Worm (Caenorhabditis elegans) whole organism, late embryonic: Measurements from ENCODE around the gene sri-54.

Experiments used
- C38D4.7 ChIP-seq: fragments of 200-800 bp; sonication (Bioruptor generic); optimal IDR thresholded peaks from 2 replicates; lab custom pipeline; 2018; ENCODE audit warnings: mild to moderate bottlenecking, missing genetic modification characterization, moderate library complexity, missing compliant biosample characterization
- K02D7.2 ChIP-seq: sonication (generic microtip); optimal IDR thresholded peaks from 2 replicates; lab custom pipeline; 2017; ENCODE audit warnings: mild to moderate bottlenecking, missing genetic modification characterization, missing compliant biosample characterization
- K09A11.1 ChIP-seq: sonication (generic microtip); optimal IDR thresholded peaks from 2 replicates; lab custom pipeline; 2017; ENCODE audit warnings: antibody characterized with exemption, mild to moderate bottlenecking, missing genetic modification characterization, missing compliant biosample characterization; ENCODE audit not compliant: insufficient read depth
- T23F11.4 ChIP-seq: fragments of 200-800 bp; sonication (Bioruptor generic); optimal IDR thresholded peaks from 2 replicates; lab custom pipeline; 2018; ENCODE audit warnings: mild to moderate bottlenecking, missing genetic modification characterization, missing compliant biosample characterization
- Y22D7AL.16 ChIP-seq: sonication (generic microtip); optimal IDR thresholded peaks from 2 replicates; lab custom pipeline; 2016; ENCODE audit warnings: missing genetic modification characterization, missing compliant biosample characterization
- ceh-18 ChIP-seq: sonication (generic microtip); optimal IDR thresholded peaks from 2 replicates; lab custom pipeline; 2016; ENCODE audit warnings: missing genetic modification characterization, missing compliant biosample characterization
- ceh-2 ChIP-seq: sonication (generic microtip); optimal IDR thresholded peaks from 2 replicates; lab custom pipeline; 2016; ENCODE audit warnings: missing genotype, missing genetic modification characterization, missing compliant biosample characterization
- ceh-22 ChIP-seq: sonication (generic microtip); optimal IDR thresholded peaks from 2 replicates; lab custom pipeline; 2017; ENCODE audit warnings: missing biosample characterization, missing genetic modification characterization
- ceh-24 ChIP-seq: sonication (generic microtip); optimal IDR thresholded peaks from 2 replicates; lab custom pipeline; 2016; ENCODE audit warnings: mild to moderate bottlenecking, missing genetic modification characterization, missing compliant biosample characterization
- ceh-30 ChIP-seq: fragments of 150-350 bp; optimal IDR thresholded peaks from 2 replicates; lab custom pipeline; 2014; ENCODE audit warnings: missing biosample characterization, missing genetic modification characterization
- ceh-31 ChIP-seq: sonication (generic microtip); optimal IDR thresholded peaks from 2 replicates; lab custom pipeline; 2016; ENCODE audit warnings: missing genetic modification characterization, missing compliant biosample characterization
- ceh-45 ChIP-seq: fragments of 200-800 bp; sonication (Bioruptor generic); IDR thresholded peaks from 2 replicates; pipeline ENCODE4 v1.3.6; 2022; ENCODE audit warnings: missing genetic modification reagents, missing genetic modification characterization, missing compliant biosample characterization
- ceh-6 ChIP-seq: fragments of 200-800 bp; sonication (Bioruptor generic); optimal IDR thresholded peaks from 2 replicates; lab custom pipeline; 2018; ENCODE audit warnings: mild to moderate bottlenecking, missing genetic modification characterization, missing compliant biosample characterization
- ceh-9 ChIP-seq: sonication (generic microtip); optimal IDR thresholded peaks from 2 replicates; lab custom pipeline; 2016; ENCODE audit warnings: mild to moderate bottlenecking, missing genetic modification characterization, inconsistent platforms, missing compliant biosample characterization
- elt-2 ChIP-seq: sonication (generic microtip); optimal IDR thresholded peaks from 2 replicates; lab custom pipeline; 2016; ENCODE audit warnings: missing genetic modification reagents, missing genetic modification characterization, missing compliant biosample characterization
- eyg-1 ChIP-seq: sonication (generic microtip); optimal IDR thresholded peaks from 2 replicates; lab custom pipeline; 2016; ENCODE audit warnings: missing genotype, missing genetic modification characterization, missing compliant biosample characterization
- fax-1 ChIP-seq: sonication (generic microtip); optimal IDR thresholded peaks from 2 replicates; lab custom pipeline; 2016; ENCODE audit warnings: missing genotype, missing genetic modification characterization, missing compliant biosample characterization
- fkh-10 ChIP-seq: fragments of 150-350 bp; optimal IDR thresholded peaks from 2 replicates; lab custom pipeline; 2014; ENCODE audit warnings: missing biosample characterization, missing genetic modification reagents, missing genetic modification characterization
- hlh-13 ChIP-seq: fragments of 200-800 bp; sonication (Bioruptor generic); optimal IDR thresholded peaks from 2 replicates; lab custom pipeline; 2018; ENCODE audit warnings: mild to moderate bottlenecking, missing genetic modification characterization, missing compliant biosample characterization
- hlh-30 ChIP-seq: sonication (generic microtip); optimal IDR thresholded peaks from 2 replicates; lab custom pipeline; 2017; ENCODE audit warnings: antibody characterized with exemption, missing genetic modification characterization, missing compliant biosample characterization; ENCODE audit not compliant: insufficient read depth
- nhr-232 ChIP-seq: sonication (generic microtip); optimal IDR thresholded peaks from 2 replicates; lab custom pipeline; 2016; ENCODE audit warnings: missing genetic modification characterization, missing compliant biosample characterization
- pha-4 ChIP-seq: fragments of 150-350 bp; optimal IDR thresholded peaks from 2 replicates; lab custom pipeline; 2018; ENCODE audit warnings: missing biosample characterization, missing genetic modification reagents, missing genetic modification characterization
- rnt-1 ChIP-seq: sonication (generic microtip); optimal IDR thresholded peaks from 2 replicates; lab custom pipeline; 2016; ENCODE audit warnings: missing genetic modification characterization, missing compliant biosample characterization
- sox-2 ChIP-seq: fragments of 200-800 bp; sonication (Bioruptor generic); IDR thresholded peaks from 2 replicates; pipeline ENCODE4 v1.3.6; 2022; ENCODE audit warnings: missing genetic modification reagents, missing genetic modification characterization, missing compliant biosample characterization
- tbx-2 ChIP-seq: sonication (generic microtip); optimal IDR thresholded peaks from 2 replicates; lab custom pipeline; 2016; ENCODE audit warnings: missing genetic modification characterization, missing compliant biosample characterization
- tbx-7 ChIP-seq: sonication (generic microtip); optimal IDR thresholded peaks from 2 replicates; lab custom pipeline; 2016; ENCODE audit warnings: missing genotype, missing genetic modification characterization, missing compliant biosample characterization
- ttx-3 ChIP-seq: sonication (generic microtip); optimal IDR thresholded peaks from 2 replicates; lab custom pipeline; 2016; ENCODE audit warnings: missing genetic modification reagents, missing genetic modification characterization, missing compliant biosample characterization
- unc-55 ChIP-seq: sonication (generic microtip); optimal IDR thresholded peaks from 2 replicates; lab custom pipeline; 2017; ENCODE audit warnings: missing biosample characterization, missing genetic modification reagents, missing genetic modification characterization
- unc-86 ChIP-seq: sonication (generic microtip); optimal IDR thresholded peaks from 2 replicates; lab custom pipeline; 2016; ENCODE audit warnings: missing genetic modification characterization, missing compliant biosample characterization
- zip-5 ChIP-seq: sonication (generic microtip); optimal IDR thresholded peaks from 2 replicates; lab custom pipeline; 2016; ENCODE audit warnings: missing genetic modification characterization, missing compliant biosample characterization

Gene sri-54

DNA sequence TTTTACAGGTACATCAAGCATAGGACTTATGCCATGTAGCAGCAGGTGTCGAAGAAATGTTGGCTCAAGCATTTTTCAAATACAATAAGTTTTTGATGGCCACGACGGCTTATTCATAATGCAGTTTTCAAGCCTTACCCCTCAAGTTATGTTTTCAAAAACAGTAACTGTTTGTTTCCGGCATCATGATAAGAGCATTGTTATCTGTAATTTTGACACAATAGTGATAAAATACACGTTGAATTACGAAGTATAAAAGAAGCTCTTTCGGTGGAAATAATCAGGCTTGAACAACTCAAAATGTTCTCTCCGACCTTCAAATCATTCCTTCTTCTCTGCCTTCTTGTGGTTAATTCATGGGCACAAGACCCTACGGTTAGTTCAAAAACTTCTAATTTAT is 35.7 kb downstream of the sri-54 start, which contains the start of gene clec-121:
Gene clec-121, plus strand, starts transcription at position 301 of the 400 bp plus-strand sequence.
- TF ChIP-seq sox-2 (GFP tag; lab: Robert Waterston, UW) (no peak), ceh-2 (tag; lab: Kevin White, UChicago) (no peak), ceh-18 (tag; lab: Kevin White, UChicago) (no peak), zip-5 (tag; lab: Kevin White, UChicago) (no peak), K09A11.1 (tag; lab: Kevin White, UChicago) (no peak), unc-55 (no peak), ceh-31 (tag; lab: Kevin White, UChicago) (no peak)

DNA sequence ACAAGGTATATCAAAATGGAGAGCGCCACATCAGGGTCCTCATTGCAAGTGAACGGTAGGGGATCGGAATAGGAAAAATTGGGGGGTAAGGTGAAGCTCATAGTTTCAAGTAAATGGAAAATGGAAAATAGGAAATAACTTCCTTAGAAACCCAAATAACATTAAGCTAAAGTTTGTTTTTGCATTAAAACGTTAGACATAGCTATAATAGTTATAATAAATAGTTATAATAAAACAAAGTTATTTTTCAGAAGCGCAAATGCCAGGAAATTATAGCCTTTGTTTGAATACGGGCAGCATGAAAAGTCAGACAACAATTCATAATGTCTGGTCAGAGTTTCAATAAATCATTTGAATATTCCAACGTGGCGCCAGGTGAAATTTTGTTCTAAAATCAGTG is 37.2 kb downstream of the sri-54 start, which contains the start of gene srg-24:
Gene srg-24, minus strand, starts transcription at position 101 of the 400 bp plus-strand sequence.
- TF ChIP-seq ceh-9 (tag; lab: Kevin White, UChicago) (no peak), nhr-232 (tag; lab: Kevin White, UChicago) (no peak), tbx-7 (tag; lab: Kevin White, UChicago) (no peak), ceh-31 (tag; lab: Kevin White, UChicago) (no peak), Y22D7AL.16 (no peak), eyg-1 (no peak), hlh-30 (no peak), ceh-22 (no peak), pha-4 (no peak), ceh-30 (tag; lab: Kevin White, UChicago) (no peak), fkh-10 (no peak), ceh-6 (GFP tag; lab: Kevin White, UChicago) (no peak)

DNA sequence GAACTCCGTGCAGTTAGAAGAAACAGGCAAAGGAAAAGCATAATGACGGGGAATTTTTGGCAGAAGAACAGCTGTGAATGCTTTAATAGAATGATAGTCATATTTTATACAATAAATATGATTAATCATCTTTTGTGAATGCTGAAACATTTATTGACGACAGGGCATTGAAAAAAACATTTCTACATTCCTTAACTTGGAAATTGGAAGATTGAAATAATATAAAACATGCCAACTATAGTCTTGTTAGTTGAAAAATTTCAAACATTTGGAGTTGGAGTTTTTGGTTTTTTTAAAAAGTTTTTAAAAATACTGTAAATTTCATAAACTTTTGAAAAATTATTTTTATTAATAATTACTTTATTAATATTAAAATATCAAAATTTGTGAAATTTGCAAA is 40.8 kb downstream of the sri-54 start, which contains the start of gene Y25C1A.14:
Gene Y25C1A.14, minus strand, starts transcription at position 101 of the 400 bp plus-strand sequence.
- TF ChIP-seq ceh-30 (tag; lab: Kevin White, UChicago) (no peak), T23F11.4 (no peak), fax-1 (no peak), C38D4.7 (GFP tag; lab: Kevin White, UChicago) (no peak), ttx-3 (tag; lab: Kevin White, UChicago) (no peak)
- TF ChIP-seq, all 69 proteins: peak for 0

DNA sequence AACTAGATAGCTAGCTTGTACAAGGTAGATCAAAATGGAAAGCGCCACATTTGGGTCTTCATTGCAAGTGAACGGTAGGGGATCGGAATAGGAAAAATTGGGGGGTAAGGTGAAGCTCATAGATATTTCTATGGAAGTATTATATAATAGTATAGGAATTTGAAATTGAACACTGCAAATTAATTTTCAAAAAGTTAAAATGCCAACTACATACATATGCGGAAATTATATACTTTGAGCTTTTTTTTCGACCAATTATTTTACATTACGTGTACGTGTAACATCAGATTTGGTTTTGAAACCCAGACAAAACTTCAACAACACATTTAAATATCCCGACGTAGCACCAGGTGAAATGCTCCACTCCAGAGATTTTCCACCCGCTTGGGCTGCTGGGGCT is 41.6 kb downstream of the sri-54 start, which contains the start of gene srg-23:
Gene srg-23, minus strand, starts transcription at position 101 of the 400 bp plus-strand sequence.
- TF ChIP-seq sox-2 (GFP tag; lab: Robert Waterston, UW) (no peak), ceh-45 (GFP tag; lab: Robert Waterston, UW) (no peak), ceh-18 (tag; lab: Kevin White, UChicago) (no peak)
- TF ChIP-seq, all 69 proteins: peak for 0

DNA sequence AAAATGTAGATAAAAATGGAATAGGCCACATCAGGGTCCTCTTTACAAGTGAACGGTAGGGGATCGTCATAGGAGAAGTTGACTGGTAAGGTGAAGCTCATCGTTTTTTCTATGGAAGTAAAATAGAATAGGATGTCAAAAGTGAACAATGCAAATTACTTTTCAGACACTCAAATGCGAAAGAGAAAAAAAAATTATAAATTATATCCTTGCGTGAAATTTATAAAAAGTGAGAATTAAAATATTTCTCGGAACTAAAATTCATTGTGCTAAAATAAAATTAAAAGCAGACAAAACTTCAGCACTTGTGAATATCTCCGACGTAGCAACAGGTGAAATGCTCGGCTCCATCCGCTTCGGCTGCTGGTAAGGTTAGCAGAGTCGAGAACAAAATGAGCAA is 44.4 kb downstream of the sri-54 start, which contains the start of gene srg-22:
Gene srg-22, minus strand, starts transcription at position 101 of the 400 bp plus-strand sequence.
- TF ChIP-seq hlh-13 (GFP tag; lab: Kevin White, UChicago) (no peak), ceh-6 (GFP tag; lab: Kevin White, UChicago) (no peak)

DNA sequence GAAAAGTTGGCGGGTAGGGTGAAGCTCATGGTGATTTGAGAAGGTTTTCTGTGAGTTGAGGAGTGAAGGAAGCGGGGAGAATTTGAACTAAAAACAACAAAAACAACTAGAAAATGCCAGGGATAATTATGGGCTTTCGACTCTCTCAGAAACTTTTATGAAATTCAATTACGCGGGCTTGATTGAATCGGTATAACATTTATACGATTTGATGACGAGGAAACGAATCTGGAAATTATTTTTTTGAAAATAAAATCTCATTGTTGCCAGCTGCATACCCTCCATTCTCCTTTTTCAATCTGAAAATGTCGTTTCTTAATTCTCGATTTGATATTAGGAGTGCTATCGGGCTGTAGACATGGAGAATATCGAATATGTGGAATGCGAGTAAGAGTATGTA is 46.4 kb downstream of the sri-54 start, which contains the start of gene srg-21:
Gene srg-21, minus strand, starts transcription at position 101 of the 400 bp plus-strand sequence.
- TF ChIP-seq K02D7.2 (tag; lab: Kevin White, UChicago) = no peak
- no peak for TF ChIP-seq elt-2 (tag; lab: Kevin White, UChicago)
- TF ChIP-seq tbx-2 (tag; lab: Kevin White, UChicago) = no peak
- no peak for TF ChIP-seq ceh-24 (tag; lab: Kevin White, UChicago)
- no peak for TF ChIP-seq K09A11.1 (tag; lab: Kevin White, UChicago)
- no peak for TF ChIP-seq rnt-1 (tag; lab: Kevin White, UChicago)

DNA sequence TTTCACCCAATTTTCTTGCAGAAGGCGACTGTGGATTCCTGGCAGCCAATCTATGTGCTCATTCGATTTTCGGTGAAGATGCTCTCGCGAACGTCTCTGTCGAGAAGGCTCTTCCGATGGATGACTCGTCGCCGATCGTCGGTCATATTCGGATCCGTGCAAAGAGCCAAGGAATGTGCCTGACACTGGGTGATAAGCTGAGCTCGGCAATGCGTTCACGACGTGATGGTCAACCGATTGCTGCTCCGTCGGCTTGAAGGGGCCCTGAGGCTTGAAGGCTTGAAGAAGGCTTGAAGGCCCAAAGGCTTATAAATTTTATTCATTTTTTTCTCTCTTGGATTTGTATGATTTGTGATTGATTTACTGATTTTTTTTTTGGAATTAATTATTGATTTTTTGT is 50.6 kb downstream of the sri-54 start:
- TF ChIP-seq Y22D7AL.16 = no peak
- TF ChIP-seq unc-86 = no peak
- no peak for TF ChIP-seq elt-2 (tag; lab: Kevin White, UChicago)
- no peak for TF ChIP-seq ceh-30 (tag; lab: Kevin White, UChicago)
